Fruit fly (Drosophila melanogaster) whole organism: Measurements from ENCODE around the gene Ctl2.

ENCODE experiments used
- CG8478 ChIP-seq: fragments of >200 bp; optimal IDR thresholded peaks from 2 replicates; lab custom pipeline; 2018; ENCODE audit warnings: inconsistent platforms
- Dll ChIP-seq: fragments of >200 bp; optimal IDR thresholded peaks from 2 replicates; lab custom pipeline; 2017
- EcR ChIP-seq, 2 experiments: fragments of >200 bp; optimal IDR thresholded peaks; 2 replicates each; lab custom pipeline; 2017; ENCODE audit warnings: missing biosample characterization in 2 of 2, missing genetic modification characterization in 2 of 2, missing genetic modification reagents in 2 of 2
- pan ChIP-seq: fragments of >200 bp; optimal IDR thresholded peaks from 2 replicates; lab custom pipeline; 2017
- psq ChIP-seq: fragments of >200 bp; optimal IDR thresholded peaks from 2 replicates; lab custom pipeline; 2017
- usp ChIP-seq: fragments of >200 bp; optimal IDR thresholded peaks from 2 replicates; lab custom pipeline; 2017; ENCODE audit warnings: missing biosample characterization, missing genetic modification characterization, mixed read lengths

- no peak for TF ChIP-seq Dll (lab: Kevin White, UChicago)
- TF ChIP-seq psq: no peak
- no peak for TF ChIP-seq pan (lab: Kevin White, UChicago)
- TF ChIP-seq usp: no peak
- TF ChIP-seq CG8478 (lab: Kevin White, UChicago): no peak
- no peak for TF ChIP-seq EcR (GFP tag; optimal IDR thresholded peaks at IDR 0.05; lab: Kevin White, UChicago)
Measured at dm6 chr3R:29083459-29084457, 39.4 kb upstream of the Ctl2 start.
